Worm (Caenorhabditis elegans) whole organism, late embryonic: Measurements from ENCODE around the gene C37H5.14.

Experiments used
- K02D7.2 ChIP-seq: sonication (generic microtip); optimal IDR thresholded peaks from 2 replicates; lab custom pipeline; 2017; ENCODE audit warnings: mild to moderate bottlenecking, missing genetic modification characterization, missing compliant biosample characterization
- K09A11.1 ChIP-seq: sonication (generic microtip); optimal IDR thresholded peaks from 2 replicates; lab custom pipeline; 2017; ENCODE audit warnings: antibody characterized with exemption, mild to moderate bottlenecking, missing genetic modification characterization, missing compliant biosample characterization; ENCODE audit not compliant: insufficient read depth
- Y22D7AL.16 ChIP-seq: sonication (generic microtip); optimal IDR thresholded peaks from 2 replicates; lab custom pipeline; 2016; ENCODE audit warnings: missing genetic modification characterization, missing compliant biosample characterization
- ama-1 ChIP-seq: fragments of 150-350 bp; optimal IDR thresholded peaks from 2 replicates; lab custom pipeline; 2014
- ceh-2 ChIP-seq: sonication (generic microtip); optimal IDR thresholded peaks from 2 replicates; lab custom pipeline; 2016; ENCODE audit warnings: missing genotype, missing genetic modification characterization, missing compliant biosample characterization
- ceh-9 ChIP-seq: sonication (generic microtip); optimal IDR thresholded peaks from 2 replicates; lab custom pipeline; 2016; ENCODE audit warnings: mild to moderate bottlenecking, missing genetic modification characterization, inconsistent platforms, missing compliant biosample characterization
- che-1 ChIP-seq: sonication (generic microtip); optimal IDR thresholded peaks from 2 replicates; lab custom pipeline; 2016; ENCODE audit warnings: mild to moderate bottlenecking, missing genetic modification characterization, missing compliant biosample characterization
- fkh-10 ChIP-seq: fragments of 150-350 bp; optimal IDR thresholded peaks from 2 replicates; lab custom pipeline; 2014; ENCODE audit warnings: missing biosample characterization, missing genetic modification reagents, missing genetic modification characterization
- hlh-30 ChIP-seq: sonication (generic microtip); optimal IDR thresholded peaks from 2 replicates; lab custom pipeline; 2017; ENCODE audit warnings: antibody characterized with exemption, missing genetic modification characterization, missing compliant biosample characterization; ENCODE audit not compliant: insufficient read depth
- lin-11 ChIP-seq: fragments of 200-800 bp; sonication (Bioruptor generic); optimal IDR thresholded peaks from 2 replicates; lab custom pipeline; 2018; ENCODE audit warnings: mild to moderate bottlenecking, missing genetic modification characterization, missing compliant biosample characterization
- nhr-11 ChIP-seq: fragments of 150-350 bp; optimal IDR thresholded peaks from 2 replicates; lab custom pipeline; 2014; ENCODE audit warnings: missing biosample characterization, missing genetic modification characterization
- npax-4 ChIP-seq: sonication (generic microtip); optimal IDR thresholded peaks from 2 replicates; lab custom pipeline; 2016; ENCODE audit warnings: missing genetic modification characterization, missing compliant biosample characterization
- ttx-3 ChIP-seq: sonication (generic microtip); optimal IDR thresholded peaks from 2 replicates; lab custom pipeline; 2016; ENCODE audit warnings: missing genetic modification reagents, missing genetic modification characterization, missing compliant biosample characterization

DNA sequence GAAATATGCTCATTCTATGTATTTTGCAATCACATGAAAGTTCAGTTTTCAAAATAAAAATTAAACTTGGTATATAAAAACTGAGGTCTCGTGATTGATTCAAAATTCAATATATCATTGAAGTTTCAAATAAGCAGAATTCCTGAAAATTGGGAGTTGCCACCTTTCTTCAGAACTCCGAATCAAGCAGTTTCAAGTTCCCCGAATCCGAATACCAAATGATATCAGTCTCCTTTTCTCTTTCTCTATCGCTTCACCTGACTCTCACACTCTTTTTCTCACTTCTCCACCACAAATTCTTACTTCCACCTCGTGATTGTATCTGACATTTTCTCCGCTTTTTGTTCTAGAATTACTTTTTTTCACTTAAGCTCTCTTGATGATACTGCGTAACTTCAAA, 39.9 kb downstream of the C37H5.14 start, which contains the start of gene R02F11.2:
- no peak for TF ChIP-seq K09A11.1 (tag; lab: Kevin White, UChicago)
- no peak for TF ChIP-seq fkh-10
- no peak for TF ChIP-seq ceh-9
- TF ChIP-seq npax-4 (tag; lab: Kevin White, UChicago): no peak
- TF ChIP-seq nhr-11: no peak
- no peak for TF ChIP-seq lin-11 (tag; lab: Kevin White, UChicago)
- TF ChIP-seq hlh-30 (tag; lab: Kevin White, UChicago): no peak
- TF ChIP-seq ceh-2: no peak
- no peak for TF ChIP-seq K02D7.2 (tag; lab: Kevin White, UChicago)
- TF ChIP-seq Y22D7AL.16 (tag; lab: Kevin White, UChicago): no peak
- no peak for TF ChIP-seq ama-1 (lab: Kevin White, UChicago)
- TF ChIP-seq che-1 (tag; lab: Kevin White, UChicago): no peak
- TF ChIP-seq ttx-3 (tag; lab: Kevin White, UChicago): no peak
